5 fruit fly cellular contexts compared by ENCODE assay signal in genomic region chr3L:3952468-3952867, dm6.
A peak's percentile ranks its signal among the peaks of the same experiment; 100 is the strongest.
TF ChIP-seq lines count a peak whose summit lies in the region.

Gene CG14984, minus strand, starts transcription at chr3L:3952550.

- no peak for TF ChIP-seq CTCF in whole organism, embryonic (GFP tag; optimal IDR thresholded peaks at IDR 0.05; lab: Kevin White, UChicago)

TF ChIP-seq in whole organism, adult, 20 proteins besides CTCF, POLR2A, EP300 and RAD21:
- TF ChIP-seq CG7045 (GFP tag; optimal IDR thresholded peaks at IDR 0.05; lab: Kevin White, UChicago) (peak; percentile 13), ovo (GFP tag; optimal IDR thresholded peaks at IDR 0.05; lab: Kevin White, UChicago) (no peak)
TF ChIP-seq in whole organism, adult: peak in this region for 1.

TF ChIP-seq in whole organism, embryonic, 481 proteins besides CTCF, POLR2A, EP300 and RAD21 (continues in another document):
- TF ChIP-seq wek (GFP tag; optimal IDR thresholded peaks at IDR 0.05; lab: Kevin White, UChicago) (no peak), hkb (optimal IDR thresholded peaks at IDR 0.05; lab: Kevin White, UChicago) (no peak), hkb (GFP tag; IDR thresholded peaks at IDR 0.05; lab: Robert Waterston, UW) (peak; percentile 30; the same call in 1 of the 2 replicates), Pdp1 (GFP tag; optimal IDR thresholded peaks at IDR 0.05; lab: Kevin White, UChicago) (peak in 1 of 2 experiments; percentile 16), CG15514 (GFP tag; optimal IDR thresholded peaks at IDR 0.05; lab: Kevin White, UChicago) (peak; percentile 50), CG11398 (GFP tag; optimal IDR thresholded peaks at IDR 0.05; lab: Kevin White, UChicago) (no peak), CG8290 (GFP tag; optimal IDR thresholded peaks at IDR 0.05; lab: Kevin White, UChicago) (no peak), CG8290 (tag; optimal IDR thresholded peaks at IDR 0.05; lab: Kevin White, UChicago) (peak in 1 of 2 experiments; percentile 22), CG6813 (GFP tag; optimal IDR thresholded peaks at IDR 0.05; lab: Kevin White, UChicago) (peak; percentile 34), dysf (GFP tag; IDR thresholded peaks at IDR 0.05; lab: Robert Waterston, UW) (peak; percentile 74; the same call in 2 of the 3 replicates), unc-4 (GFP tag; IDR thresholded peaks at IDR 0.05; lab: Robert Waterston, UW; ENCODE audit: partially characterized antibody) (no peak), CG15073 (GFP tag; optimal IDR thresholded peaks at IDR 0.05; lab: Kevin White, UChicago) (no peak), ewg (GFP tag; optimal IDR thresholded peaks at IDR 0.05; lab: Kevin White, UChicago) (no peak), pnt (GFP tag; optimal IDR thresholded peaks at IDR 0.05; lab: Kevin White, UChicago) (peak; percentile 29), Rx (GFP tag; IDR thresholded peaks at IDR 0.05; lab: Robert Waterston, UW) (no peak), Optix (GFP tag; IDR thresholded peaks at IDR 0.05; lab: Robert Waterston, UW) (no peak), dpn (GFP tag; optimal IDR thresholded peaks at IDR 0.05; lab: Kevin White, UChicago) (peak; percentile 32 to 42), CG9215 (GFP tag; IDR thresholded peaks at IDR 0.05; lab: Robert Waterston, UW) (peak; percentile 58), cas (GFP tag; IDR thresholded peaks at IDR 0.05; lab: Robert Waterston, UW) (0 out of 2 replicates have a peak, but pooled peaks have one; percentile 27), Hsf (GFP tag; optimal IDR thresholded peaks at IDR 0.05; lab: Kevin White, UChicago) (peak; percentile 13), hb (GFP tag; IDR thresholded peaks at IDR 0.05; lab: Robert Waterston, UW; ENCODE audit: partially characterized antibody) (no peak)

TF ChIP-seq in whole organism, prepupa, 60 proteins besides CTCF, POLR2A, EP300 and RAD21 (continues in another document):
- peak; percentile 66 to 74 for TF ChIP-seq ss (GFP tag; optimal IDR thresholded peaks at IDR 0.05; lab: Kevin White, UChicago)
- TF ChIP-seq Ets96B (tag; optimal IDR thresholded peaks at IDR 0.05; lab: Kevin White, UChicago): peak; percentile 88
- TF ChIP-seq CG4318 (GFP tag; optimal IDR thresholded peaks at IDR 0.05; lab: Kevin White, UChicago): peak; percentile 37
- peak; percentile 96 for TF ChIP-seq Eip78C (GFP tag; lab: Kevin White, UChicago)
- TF ChIP-seq achi (GFP tag; optimal IDR thresholded peaks at IDR 0.05; lab: Kevin White, UChicago): peak; percentile 79
- TF ChIP-seq salr (GFP tag; optimal IDR thresholded peaks at IDR 0.05; lab: Kevin White, UChicago): peak; percentile 71 to 81
- TF ChIP-seq cyc (GFP tag; optimal IDR thresholded peaks at IDR 0.05; lab: Kevin White, UChicago): peak; percentile 88
- peak; percentile 82 for TF ChIP-seq Sox14 (GFP tag; optimal IDR thresholded peaks at IDR 0.05; lab: Kevin White, UChicago)
- TF ChIP-seq CG7368 (GFP tag; optimal IDR thresholded peaks at IDR 0.05; lab: Kevin White, UChicago): peak; percentile 84
- TF ChIP-seq topi (GFP tag; optimal IDR thresholded peaks at IDR 0.05; lab: Kevin White, UChicago): peak; percentile 88
- no peak for TF ChIP-seq Hr38 (GFP tag; optimal IDR thresholded peaks at IDR 0.05; lab: Kevin White, UChicago)
- peak; percentile 77 for TF ChIP-seq pdm3 (GFP tag; optimal IDR thresholded peaks at IDR 0.05; lab: Kevin White, UChicago)
- TF ChIP-seq fkh (GFP tag; optimal IDR thresholded peaks at IDR 0.05; lab: Kevin White, UChicago): no peak
- no peak for TF ChIP-seq CG16779 (tag; optimal IDR thresholded peaks at IDR 0.05; lab: Kevin White, UChicago)
- TF ChIP-seq Hr4 (GFP tag; optimal IDR thresholded peaks at IDR 0.05; lab: Kevin White, UChicago): peak; percentile 59
- TF ChIP-seq CG31627 (GFP tag; optimal IDR thresholded peaks at IDR 0.05; lab: Kevin White, UChicago): peak; percentile 82
- peak; percentile 89 for TF ChIP-seq CG6808 (GFP tag; optimal IDR thresholded peaks at IDR 0.05; lab: Kevin White, UChicago)
- peak; percentile 91 for TF ChIP-seq CG6163 (GFP tag; IDR thresholded peaks at IDR 0.05; lab: Robert Waterston, UW)
- peak; percentile 90 for TF ChIP-seq CG3919 (GFP tag; optimal IDR thresholded peaks at IDR 0.05; lab: Kevin White, UChicago)
- TF ChIP-seq CG11762 (GFP tag; optimal IDR thresholded peaks at IDR 0.05; lab: Kevin White, UChicago; ENCODE audit: insufficient read depth): peak; percentile 76
- TF ChIP-seq CG6792 (GFP tag; optimal IDR thresholded peaks at IDR 0.05; lab: Kevin White, UChicago): peak; percentile 80
- TF ChIP-seq CG3032 (tag; optimal IDR thresholded peaks at IDR 0.05; lab: Kevin White, UChicago): peak; percentile 89
- TF ChIP-seq Ets21C (GFP tag; optimal IDR thresholded peaks at IDR 0.05; lab: Kevin White, UChicago): peak; percentile 67

TF ChIP-seq in whole organism, pupa, 21 proteins besides CTCF, POLR2A, EP300 and RAD21:
- TF ChIP-seq fd96Ca (GFP tag; IDR thresholded peaks at IDR 0.05; lab: Robert Waterston, UW): peak; percentile 84
- peak; percentile 75 for TF ChIP-seq Pif1A (GFP tag; optimal IDR thresholded peaks at IDR 0.05; lab: Kevin White, UChicago)
- peak; percentile 85 for TF ChIP-seq CG8301 (tag; optimal IDR thresholded peaks at IDR 0.05; lab: Kevin White, UChicago)
- peak; percentile 90 for TF ChIP-seq CG8159 (tag; optimal IDR thresholded peaks at IDR 0.05; lab: Kevin White, UChicago)
- peak; percentile 74 for TF ChIP-seq Ets98B (GFP tag; IDR thresholded peaks at IDR 0.05; lab: Robert Waterston, UW)
- TF ChIP-seq CG4496 (GFP tag; IDR thresholded peaks at IDR 0.05; lab: Robert Waterston, UW): peak; percentile 79
- no peak for TF ChIP-seq CG32121 (GFP tag; IDR thresholded peaks at IDR 0.05; lab: Robert Waterston, UW)
- peak; percentile 69 for TF ChIP-seq rn (GFP tag; IDR thresholded peaks at IDR 0.05; lab: Robert Waterston, UW)
- peak; percentile 85 for TF ChIP-seq CG15710 (tag; optimal IDR thresholded peaks at IDR 0.05; lab: Kevin White, UChicago)
- peak; percentile 19 for TF ChIP-seq D1 (tag; optimal IDR thresholded peaks at IDR 0.05; lab: Kevin White, UChicago)
- TF ChIP-seq Snoo (tag; optimal IDR thresholded peaks at IDR 0.05; lab: Kevin White, UChicago): peak; percentile 61
- peak; percentile 71 for TF ChIP-seq Pif1B (GFP tag; optimal IDR thresholded peaks at IDR 0.05; lab: Kevin White, UChicago)
- 0 out of 2 replicates have a peak, but pooled peaks have one; percentile 29 for TF ChIP-seq CG10348 (GFP tag; IDR thresholded peaks at IDR 0.05; lab: Robert Waterston, UW)
- TF ChIP-seq CG34367 (tag; optimal IDR thresholded peaks at IDR 0.05; lab: Kevin White, UChicago): peak; percentile 63
- peak; percentile 78 for TF ChIP-seq gl (tag; optimal IDR thresholded peaks at IDR 0.05; lab: Kevin White, UChicago)
- TF ChIP-seq CG9948 (tag; optimal IDR thresholded peaks at IDR 0.05; lab: Kevin White, UChicago): peak; percentile 89
- TF ChIP-seq CG13204 (GFP tag; optimal IDR thresholded peaks at IDR 0.05; lab: Kevin White, UChicago): peak; percentile 36
- peak; percentile 89 for TF ChIP-seq CG17806 (tag; optimal IDR thresholded peaks at IDR 0.05; lab: Kevin White, UChicago)
- peak; percentile 89 for TF ChIP-seq CG14655 (GFP tag; optimal IDR thresholded peaks at IDR 0.05; lab: Kevin White, UChicago)
- TF ChIP-seq CG12605 (GFP tag; IDR thresholded peaks at IDR 0.05; lab: Robert Waterston, UW): peak; percentile 88
- no peak for TF ChIP-seq EcR (GFP tag; optimal IDR thresholded peaks at IDR 0.05; lab: Kevin White, UChicago)

TF ChIP-seq in whole organism, wandering third instar larva, 38 proteins besides CTCF, POLR2A, EP300 and RAD21:
- TF ChIP-seq h (GFP tag; optimal IDR thresholded peaks at IDR 0.05; lab: Kevin White, UChicago): peak; percentile 92
- TF ChIP-seq Dfd (GFP tag; optimal IDR thresholded peaks at IDR 0.05; lab: Kevin White, UChicago): no peak
- TF ChIP-seq foxo (GFP tag; optimal IDR thresholded peaks at IDR 0.05; lab: Kevin White, UChicago): peak in 1 of 2 experiments; percentile 84
- TF ChIP-seq rgr (GFP tag; optimal IDR thresholded peaks at IDR 0.05; lab: Kevin White, UChicago): peak; percentile 81
- no peak for TF ChIP-seq Abd-B (GFP tag; optimal IDR thresholded peaks at IDR 0.05; lab: Kevin White, UChicago)
- no peak for TF ChIP-seq jim (GFP tag; optimal IDR thresholded peaks at IDR 0.05; lab: Kevin White, UChicago)
- TF ChIP-seq Rel (GFP tag; optimal IDR thresholded peaks at IDR 0.05; lab: Kevin White, UChicago): peak; percentile 6
- no peak for TF ChIP-seq Rel (tag; optimal IDR thresholded peaks at IDR 0.05; lab: Kevin White, UChicago)
- peak; percentile 28 for TF ChIP-seq CG32264 (GFP tag; optimal IDR thresholded peaks at IDR 0.05; lab: Kevin White, UChicago)
- TF ChIP-seq usp (GFP tag; optimal IDR thresholded peaks at IDR 0.05; lab: Kevin White, UChicago): no peak
- peak; percentile 81 for TF ChIP-seq HLH106 (tag; optimal IDR thresholded peaks at IDR 0.05; lab: Kevin White, UChicago)
- peak; percentile 69 for TF ChIP-seq sage (GFP tag; optimal IDR thresholded peaks at IDR 0.05; lab: Kevin White, UChicago)
- TF ChIP-seq dmrt93B (GFP tag; optimal IDR thresholded peaks at IDR 0.05; lab: Kevin White, UChicago): peak; percentile 61
- TF ChIP-seq Jra (GFP tag; optimal IDR thresholded peaks at IDR 0.05; lab: Kevin White, UChicago): peak; percentile 32
- peak; percentile 83 for TF ChIP-seq OdsH (GFP tag; optimal IDR thresholded peaks at IDR 0.05; lab: Kevin White, UChicago)
- peak; percentile 52 for TF ChIP-seq woc (GFP tag; optimal IDR thresholded peaks at IDR 0.05; lab: Kevin White, UChicago)
- peak; percentile 84 for TF ChIP-seq fru (GFP tag; optimal IDR thresholded peaks at IDR 0.05; lab: Kevin White, UChicago)
- TF ChIP-seq Vsx2 (GFP tag; optimal IDR thresholded peaks at IDR 0.05; lab: Kevin White, UChicago; ENCODE audit: partially characterized antibody): no peak
- no peak for TF ChIP-seq sv (GFP tag; optimal IDR thresholded peaks at IDR 0.05; lab: Kevin White, UChicago)
- TF ChIP-seq br (GFP tag; optimal IDR thresholded peaks at IDR 0.05; lab: Kevin White, UChicago): peak; percentile 80
- TF ChIP-seq psq (GFP tag; optimal IDR thresholded peaks at IDR 0.05; lab: Kevin White, UChicago): peak; percentile 72
- peak; percentile 28 for TF ChIP-seq CG9705 (GFP tag; optimal IDR thresholded peaks at IDR 0.05; lab: Kevin White, UChicago)
- TF ChIP-seq Sp1 (GFP tag; optimal IDR thresholded peaks at IDR 0.05; lab: Kevin White, UChicago): peak; percentile 58
- peak; percentile 63 for TF ChIP-seq brk (GFP tag; optimal IDR thresholded peaks at IDR 0.05; lab: Kevin White, UChicago)
- peak; percentile 85 for TF ChIP-seq ey (GFP tag; optimal IDR thresholded peaks at IDR 0.05; lab: Kevin White, UChicago)
TF ChIP-seq in whole organism, wandering third instar larva: peak in this region for 18.
